Worm (Caenorhabditis elegans): ENCODE results near the gene col-139.

DNA sequence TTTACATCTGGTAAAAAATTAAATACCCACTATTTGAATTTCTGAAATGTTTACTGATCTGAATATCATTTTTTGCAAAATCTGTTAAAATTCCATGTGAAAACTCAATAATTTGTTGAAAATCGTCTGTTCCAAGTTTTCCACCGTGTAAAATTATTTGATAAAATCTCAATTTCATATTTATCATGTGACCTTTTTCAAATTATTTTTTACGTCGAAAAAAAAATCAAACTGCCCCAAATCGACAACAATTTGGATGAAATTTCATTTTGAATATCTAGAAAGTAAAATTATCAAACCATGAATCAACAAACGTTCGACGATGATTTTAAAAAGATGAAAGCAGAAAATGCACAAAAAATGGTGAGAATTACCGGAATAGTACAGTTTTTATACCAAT, 1.4 kb upstream of the col-139 start, which contains the start of gene F41F3.9:
- TF ChIP-seq hmg-1.1 (GFP tag; IDR thresholded peaks at IDR 0.05) (no peak), unc-62 (GFP tag; optimal IDR thresholded peaks at IDR 0.05 in 1 of 2) (no peak), unc-62 (tag; optimal IDR thresholded peaks at IDR 0.05) (no peak), tra-1 (GFP tag; IDR thresholded peaks at IDR 0.05) (no peak), ceh-82 (tag; optimal IDR thresholded peaks at IDR 0.05) (no peak), mdl-1 (tag; optimal IDR thresholded peaks at IDR 0.05) (no peak)

Measured in whole organism, L4 larva.